Worm (Caenorhabditis elegans): Measurements from ENCODE around the gene cwf-19L2.

Gene cwf-19L2

DNA sequence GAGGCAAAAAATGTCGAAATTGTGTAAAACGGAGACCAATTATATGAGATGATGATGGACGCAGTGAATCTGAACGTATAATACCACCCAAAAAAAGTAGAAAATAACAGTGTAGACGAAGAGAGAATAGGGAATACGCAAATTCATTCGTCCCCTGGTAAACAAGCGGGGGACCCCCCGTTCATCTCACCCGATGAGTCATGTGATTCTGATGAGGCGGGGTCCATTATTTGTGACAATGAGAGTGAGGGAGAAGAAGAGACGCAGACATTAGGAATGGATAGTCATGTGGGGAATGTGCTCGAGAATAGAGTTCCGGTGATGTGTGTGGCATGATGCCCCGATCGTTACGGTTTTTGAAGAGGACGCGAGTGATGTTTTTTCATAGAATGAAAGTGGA is 21.3 kb upstream of the cwf-19L2 start (continued):
- TF ChIP-seq B0019.2 (GFP tag; conservative IDR thresholded peaks at IDR 0.05) = no peak
- TF ChIP-seq Y53G8AR.9 (GFP tag; conservative IDR thresholded peaks at IDR 0.05) = peak; percentile 30; the same call in 1 of the 2 replicates
- TF ChIP-seq attf-5 (GFP tag; optimal IDR thresholded peaks at IDR 0.05) = peak; percentile 74
- peak; percentile 39 for TF ChIP-seq tbp1 (GFP tag; optimal IDR thresholded peaks at IDR 0.05)
- no peak for TF ChIP-seq ztf-28 (GFP tag; IDR thresholded peaks at IDR 0.05)
- no peak for TF ChIP-seq athp-1 (tag; optimal IDR thresholded peaks at IDR 0.05)
- peak; percentile 61 for TF ChIP-seq mcd-1 (GFP tag; IDR thresholded peaks at IDR 0.05)
- peak; percentile 20 for TF ChIP-seq lin-54 (GFP tag; optimal IDR thresholded peaks at IDR 0.05)
- TF ChIP-seq hmg-1.2 (GFP tag; IDR thresholded peaks at IDR 0.05) = peak; percentile 68
- no peak for TF ChIP-seq ceh-79 (tag; optimal IDR thresholded peaks at IDR 0.05)
- TF ChIP-seq D2030.7 (GFP tag; IDR thresholded peaks at IDR 0.05) = no peak
- TF ChIP-seq cebp-2 (GFP tag; IDR thresholded peaks at IDR 0.05) = no peak
- TF ChIP-seq akir-1 (GFP tag; optimal IDR thresholded peaks at IDR 0.05) = no peak
- no peak for TF ChIP-seq tlf-1 (GFP tag; optimal IDR thresholded peaks at IDR 0.05)
- TF ChIP-seq nfya-2 (GFP tag; IDR thresholded peaks at IDR 0.05) = no peak
- TF ChIP-seq F33H1.4 (GFP tag; IDR thresholded peaks at IDR 0.05) = 0 out of 2 replicates have a peak, but pooled peaks have one; percentile 9
- TF ChIP-seq ceh-58 (GFP tag; IDR thresholded peaks at IDR 0.05) = no peak
- peak; percentile 18 for TF ChIP-seq ets-4 (GFP tag; optimal IDR thresholded peaks at IDR 0.05)
- no peak for TF ChIP-seq rcor-1 (GFP tag; IDR thresholded peaks at IDR 0.05)
- TF ChIP-seq C06A6.2 (GFP tag; conservative IDR thresholded peaks at IDR 0.05) = no peak
- TF ChIP-seq madf-6 (GFP tag; IDR thresholded peaks at IDR 0.05) = peak; percentile 37; the same call in 1 of the 2 replicates
- TF ChIP-seq F10E7.11 (tag; optimal IDR thresholded peaks at IDR 0.05) = no peak
- no peak for TF ChIP-seq Y95B8A.8 (GFP tag; IDR thresholded peaks at IDR 0.05)
- TF ChIP-seq sptf-2 (GFP tag; optimal IDR thresholded peaks at IDR 0.05) = no peak
- TF ChIP-seq snpc-4 (GFP tag; optimal IDR thresholded peaks at IDR 0.05) = no peak
- peak in 1 of 4 experiments; percentile 6 for TF ChIP-seq snpc-4 (tag; optimal IDR thresholded peaks at IDR 0.05)
- TF ChIP-seq cebp-1 (GFP tag; IDR thresholded peaks at IDR 0.05) = no peak; the same call in 1 of the 2 replicates
- peak; percentile 74 for TF ChIP-seq cebp-1 (tag; optimal IDR thresholded peaks at IDR 0.05)
- TF ChIP-seq lsl-1 (GFP tag; optimal IDR thresholded peaks at IDR 0.05) = no peak
- no peak for TF ChIP-seq snpc-3.4 (tag; optimal IDR thresholded peaks at IDR 0.05)
- no peak for TF ChIP-seq ztf-18 (tag; optimal IDR thresholded peaks at IDR 0.05)
- no peak for TF ChIP-seq fkh-3 (tag; optimal IDR thresholded peaks at IDR 0.05)
- TF ChIP-seq egl-44 (GFP tag; IDR thresholded peaks at IDR 0.05) = no peak
- TF ChIP-seq nhr-80 (tag; optimal IDR thresholded peaks at IDR 0.05) = peak; percentile 27
- TF ChIP-seq lin-26 (GFP tag; IDR thresholded peaks at IDR 0.05) = peak; percentile 46; the same call in 1 of the 2 replicates
- TF ChIP-seq B0261.1 (tag; optimal IDR thresholded peaks at IDR 0.05) = no peak
- TF ChIP-seq dpl-1 (GFP tag; optimal IDR thresholded peaks at IDR 0.05) = no peak
- no peak for TF ChIP-seq ztf-22 (GFP tag; optimal IDR thresholded peaks at IDR 0.05)
- peak; percentile 37 for TF ChIP-seq ceh-27 (GFP tag; optimal IDR thresholded peaks at IDR 0.05)
- 0 out of 2 replicates have a peak, but pooled peaks have one; percentile 46 for TF ChIP-seq let-526 (GFP tag; IDR thresholded peaks at IDR 0.05)
- TF ChIP-seq F39B2.1 (GFP tag; IDR thresholded peaks at IDR 0.05) = no peak
- no peak for TF ChIP-seq C17E4.6 (GFP tag; IDR thresholded peaks at IDR 0.05)
- no peak for TF ChIP-seq aptf-2 (GFP tag; conservative IDR thresholded peaks at IDR 0.05)
- no peak for TF ChIP-seq aptf-3 (GFP tag; IDR thresholded peaks at IDR 0.05)
- no peak for TF ChIP-seq lin-35 (GFP tag; optimal IDR thresholded peaks at IDR 0.05)
- no peak for TF ChIP-seq Y67H2A.10 (GFP tag; conservative IDR thresholded peaks at IDR 0.05)
- TF ChIP-seq chd-7 (tag; optimal IDR thresholded peaks at IDR 0.05) = peak; percentile 61
- no peak for TF ChIP-seq snpc-1.1 (tag; optimal IDR thresholded peaks at IDR 0.05; ENCODE audit: insufficient read depth)
- no peak for TF ChIP-seq lag-1 (GFP tag; IDR thresholded peaks at IDR 0.05)

Data from whole organism, young adult.